Fruit fly (Drosophila melanogaster) whole organism, embryonic: ENCODE results near the gene HSPBAP1.

Source experiments
- Aef1 ChIP-seq: fragments of 200-800 bp; sonication (Bioruptor generic); IDR thresholded peaks from 3 replicates; pipeline ENCODE4 v1.3.6; 2022; ENCODE audit warnings: missing biosample characterization, missing genetic modification characterization
- CG1024 ChIP-seq: fragments of 200-800 bp; sonication (Bioruptor generic); IDR thresholded peaks from 2 replicates; pipeline ENCODE4 v1.3.6; 2022; ENCODE audit warnings: missing biosample characterization, missing genetic modification characterization
- CG11560 ChIP-seq: fragments of 200-800 bp; sonication (Bioruptor generic); IDR thresholded peaks from 3 replicates; pipeline ENCODE4 v1.3.6; 2022; ENCODE audit warnings: missing biosample characterization, missing genetic modification characterization
- CG12155 ChIP-seq: fragments of 200-800 bp; sonication (Bioruptor generic); optimal IDR thresholded peaks from 3 replicates; lab custom pipeline; 2016; ENCODE audit warnings: missing biosample characterization, missing genetic modification characterization
- CG15479 ChIP-seq: fragments of 200-800 bp; sonication (Bioruptor generic); optimal IDR thresholded peaks from 3 replicates; lab custom pipeline; 2019; ENCODE audit warnings: missing biosample characterization, mild to moderate bottlenecking, missing genetic modification characterization, moderate library complexity
- CG15696 ChIP-seq: fragments of 200-800 bp; sonication (Bioruptor generic); optimal IDR thresholded peaks from 2 replicates; lab custom pipeline; 2019; ENCODE audit warnings: missing biosample characterization, mild to moderate bottlenecking, missing genetic modification characterization, moderate library complexity
- CG16813 ChIP-seq: fragments of 200-800 bp; sonication (Bioruptor generic); IDR thresholded peaks from 3 replicates; pipeline ENCODE4 v1.3.6; 2022; ENCODE audit warnings: missing biosample characterization, missing genetic modification characterization; ENCODE audit not compliant: partially characterized antibody
- CG17361 ChIP-seq: fragments of 200-800 bp; sonication (Bioruptor generic); IDR thresholded peaks from 3 replicates; pipeline ENCODE4 v1.3.6; 2022; ENCODE audit warnings: missing biosample characterization, missing genetic modification characterization
- CG17612 ChIP-seq: fragments of 200-800 bp; sonication (Bioruptor generic); IDR thresholded peaks from 2 replicates; pipeline ENCODE4 v1.3.6; 2022; ENCODE audit warnings: missing biosample characterization, missing genetic modification characterization
- CG2712 ChIP-seq: fragments of 200-800 bp; optimal IDR thresholded peaks from 3 replicates; lab custom pipeline; 2019; ENCODE audit warnings: missing biosample characterization, mild to moderate bottlenecking, missing genetic modification characterization, moderate library complexity
- CG2889 ChIP-seq: fragments of 200-800 bp; sonication (Bioruptor generic); IDR thresholded peaks from 3 replicates; pipeline ENCODE4 v1.3.6; 2022; ENCODE audit warnings: missing biosample characterization, missing genetic modification characterization
- CG3163 ChIP-seq: fragments of 200-800 bp; sonication (Bioruptor generic); optimal IDR thresholded peaks from 3 replicates; lab custom pipeline; 2016; ENCODE audit warnings: missing biosample characterization, missing genetic modification characterization
- CG32772 ChIP-seq: fragments of 200-800 bp; sonication (Bioruptor generic); IDR thresholded peaks from 2 replicates; pipeline ENCODE4 v1.3.6; 2022; ENCODE audit warnings: missing biosample characterization, missing genetic modification characterization
- CG3407 ChIP-seq: fragments of 200-800 bp; sonication (Bioruptor generic); optimal IDR thresholded peaks from 2 replicates; lab custom pipeline; 2018; ENCODE audit warnings: missing biosample characterization, mild to moderate bottlenecking, missing genetic modification characterization
- CG4707 ChIP-seq: fragments of 200-800 bp; sonication (Bioruptor generic); optimal IDR thresholded peaks from 2 replicates; lab custom pipeline; 2018; ENCODE audit warnings: missing biosample characterization, mild to moderate bottlenecking, missing genetic modification characterization, moderate library complexity
- CG6683 ChIP-seq: fragments of 200-800 bp; sonication (Bioruptor generic); optimal IDR thresholded peaks from 2 replicates; lab custom pipeline; 2017; ENCODE audit warnings: missing biosample characterization, mild to moderate bottlenecking, missing genetic modification characterization, missing genetic modification reagents
- CG7372 ChIP-seq: fragments of 200-800 bp; sonication (Bioruptor generic); IDR thresholded peaks from 2 replicates; pipeline ENCODE4 v1.3.6; 2022; ENCODE audit warnings: missing biosample characterization, missing genetic modification characterization
- CG8290 ChIP-seq, 3 experiments: fragments of 200-800 bp; sonication (Bioruptor generic); optimal IDR thresholded peaks; 2 replicates each; lab custom pipeline; 2016 to 2019; ENCODE audit warnings: missing biosample characterization in 3 of 3, missing genetic modification characterization in 3 of 3, mild to moderate bottlenecking in 2 of 3, moderate library complexity in 1 of 3
- CG8359 ChIP-seq: fragments of 200-800 bp; sonication (Bioruptor generic); optimal IDR thresholded peaks from 2 replicates; lab custom pipeline; 2017; ENCODE audit warnings: missing biosample characterization, mild to moderate bottlenecking, missing genetic modification characterization, borderline replicate concordance
- CG8765 ChIP-seq: fragments of 200-800 bp; sonication (Bioruptor generic); IDR thresholded peaks from 2 replicates; pipeline ENCODE4 v1.3.6; 2022; ENCODE audit warnings: missing biosample characterization, missing genetic modification characterization
- CG8944 ChIP-seq: fragments of 200-800 bp; sonication (Bioruptor generic); optimal IDR thresholded peaks from 3 replicates; lab custom pipeline; 2016; ENCODE audit warnings: missing biosample characterization, missing genetic modification characterization
- Dad ChIP-seq: fragments of 200-800 bp; sonication (Bioruptor generic); optimal IDR thresholded peaks from 3 replicates; lab custom pipeline; 2016; ENCODE audit warnings: missing biosample characterization, missing genetic modification characterization
- Dll ChIP-seq: fragments of 200-800 bp; sonication (Bioruptor generic); IDR thresholded peaks from 4 replicates; pipeline ENCODE4 v1.3.6; 2022; ENCODE audit warnings: missing biosample characterization, missing genetic modification characterization; ENCODE audit not compliant: partially characterized antibody
- Fer1 ChIP-seq: fragments of 200-800 bp; sonication (Bioruptor generic); optimal IDR thresholded peaks from 2 replicates; lab custom pipeline; 2017; ENCODE audit warnings: missing biosample characterization, mild to moderate bottlenecking, missing genetic modification characterization
- GATAe ChIP-seq: fragments of 200-800 bp; sonication (Bioruptor generic); conservative IDR thresholded peaks from 2 replicates; pipeline ENCODE4 v1.3.6; 2022; ENCODE audit warnings: missing biosample characterization, missing genetic modification characterization
- Hey ChIP-seq: fragments of 200-800 bp; sonication (Bioruptor generic); optimal IDR thresholded peaks from 3 replicates; lab custom pipeline; 2018; ENCODE audit warnings: missing biosample characterization, mild to moderate bottlenecking, missing genetic modification characterization
- Hr78 ChIP-seq, 2 experiments: fragments of 200-800 bp in 1 of 2; fragments of >200 bp in 1 of 2; sonication (Bioruptor generic) in 1 of 2; optimal IDR thresholded peaks; 2 replicates each; lab custom pipeline; 2017 to 2019; ENCODE audit warnings: missing biosample characterization in 2 of 2, missing genetic modification characterization in 2 of 2, mild to moderate bottlenecking in 1 of 2, moderate library complexity in 1 of 2
- Nf-YA ChIP-seq: fragments of 200-800 bp; sonication (Bioruptor generic); IDR thresholded peaks from 2 replicates; pipeline ENCODE4 v1.3.6; 2022; ENCODE audit warnings: missing biosample characterization, missing genetic modification characterization
- Poxn ChIP-seq: fragments of 200-800 bp; sonication (Bioruptor generic); IDR thresholded peaks from 2 replicates; pipeline ENCODE4 v1.3.6; 2022; ENCODE audit warnings: missing biosample characterization, missing genetic modification characterization
- Sox100B ChIP-seq: fragments of 200-800 bp; sonication (Bioruptor generic); optimal IDR thresholded peaks from 3 replicates; lab custom pipeline; 2018; ENCODE audit warnings: missing biosample characterization, mild to moderate bottlenecking, missing genetic modification characterization
- Stat92E ChIP-seq, 3 experiments: fragments of >200 bp in 2 of 3; fragments of 200-800 bp in 1 of 3; sonication (Bioruptor generic) in 1 of 3; optimal IDR thresholded peaks; 2 replicates each; lab custom pipeline; 2017 to 2019; ENCODE audit warnings: missing biosample characterization in 3 of 3, missing genetic modification characterization in 3 of 3, mild to moderate bottlenecking in 1 of 3, moderate library complexity in 1 of 3
- Xbp1 ChIP-seq: fragments of 200-800 bp; sonication (Bioruptor generic); optimal IDR thresholded peaks from 3 replicates; lab custom pipeline; 2016; ENCODE audit warnings: missing biosample characterization, mild to moderate bottlenecking, missing genetic modification characterization
- YL-1 ChIP-seq: fragments of 200-800 bp; sonication (Bioruptor generic); optimal IDR thresholded peaks from 3 replicates; lab custom pipeline; 2017; ENCODE audit warnings: missing biosample characterization, mild to moderate bottlenecking, missing genetic modification characterization
- abd-A ChIP-seq: fragments of 200-800 bp; sonication (Bioruptor generic); optimal IDR thresholded peaks from 3 replicates; lab custom pipeline; 2019; ENCODE audit warnings: missing biosample characterization, mild to moderate bottlenecking, missing genetic modification characterization, moderate library complexity
- aop ChIP-seq: fragments of 200-800 bp; sonication (Bioruptor generic); IDR thresholded peaks from 2 replicates; pipeline ENCODE4 v1.3.6; 2022; ENCODE audit warnings: missing biosample characterization, missing genetic modification characterization
- bcd ChIP-seq: fragments of 200-800 bp; sonication (Bioruptor generic); optimal IDR thresholded peaks from 2 replicates; lab custom pipeline; 2017; ENCODE audit warnings: missing biosample characterization, mild to moderate bottlenecking, missing genetic modification characterization
- crc ChIP-seq: fragments of 200-800 bp; sonication (Bioruptor generic); optimal IDR thresholded peaks from 2 replicates; lab custom pipeline; 2016; ENCODE audit warnings: missing biosample characterization, missing genetic modification characterization
- da ChIP-seq: fragments of 200-800 bp; sonication (Bioruptor generic); optimal IDR thresholded peaks from 2 replicates; lab custom pipeline; 2016; ENCODE audit warnings: missing biosample characterization, missing genetic modification characterization
- disco-r ChIP-seq: fragments of 200-800 bp; sonication (Bioruptor generic); optimal IDR thresholded peaks from 2 replicates; lab custom pipeline; 2016; ENCODE audit warnings: missing biosample characterization, missing genetic modification characterization
- dm ChIP-seq: fragments of 200-800 bp; sonication (Bioruptor generic); optimal IDR thresholded peaks from 3 replicates; lab custom pipeline; 2016; ENCODE audit warnings: missing biosample characterization, missing genetic modification characterization
- dysf ChIP-seq: fragments of 200-800 bp; sonication (Bioruptor generic); IDR thresholded peaks from 3 replicates; pipeline ENCODE4 v1.3.6; 2022; ENCODE audit warnings: missing biosample characterization, missing genetic modification characterization
- exex ChIP-seq: fragments of 200-800 bp; sonication (Bioruptor generic); optimal IDR thresholded peaks from 4 replicates; lab custom pipeline; 2018; ENCODE audit warnings: missing biosample characterization, mild to moderate bottlenecking, missing genetic modification characterization, moderate library complexity
- ftz-f1 ChIP-seq: fragments of 200-800 bp; sonication (Bioruptor generic); optimal IDR thresholded peaks from 2 replicates; lab custom pipeline; 2016; ENCODE audit warnings: missing biosample characterization, missing genetic modification characterization
- h ChIP-seq: fragments of >200 bp; optimal IDR thresholded peaks from 2 replicates; lab custom pipeline; 2017
- kni ChIP-seq: fragments of 200-800 bp; sonication (Bioruptor generic); optimal IDR thresholded peaks from 3 replicates; lab custom pipeline; 2017; ENCODE audit warnings: mild to moderate bottlenecking, missing biosample characterization, missing genetic modification reagents, missing genetic modification characterization
- lmd ChIP-seq: fragments of 200-800 bp; sonication (Bioruptor generic); IDR thresholded peaks from 2 replicates; pipeline ENCODE4 v1.3.6; 2022; ENCODE audit warnings: missing biosample characterization, missing genetic modification characterization
- odd ChIP-seq: fragments of 200-800 bp; sonication (Bioruptor generic); optimal IDR thresholded peaks from 2 replicates; lab custom pipeline; 2017; ENCODE audit warnings: missing biosample characterization, mild to moderate bottlenecking, missing genetic modification characterization
- zen2 ChIP-seq: fragments of 200-800 bp; sonication (Bioruptor generic); IDR thresholded peaks from 3 replicates; pipeline ENCODE4 v1.3.6; 2022; ENCODE audit warnings: missing biosample characterization, missing genetic modification characterization; ENCODE audit not compliant: partially characterized antibody
- zfh1 ChIP-seq: fragments of 200-800 bp; sonication (Bioruptor generic); IDR thresholded peaks from 3 replicates; pipeline ENCODE4 v1.3.6; 2022; ENCODE audit warnings: missing biosample characterization, missing genetic modification characterization

HSPBAP1 gene

DNA sequence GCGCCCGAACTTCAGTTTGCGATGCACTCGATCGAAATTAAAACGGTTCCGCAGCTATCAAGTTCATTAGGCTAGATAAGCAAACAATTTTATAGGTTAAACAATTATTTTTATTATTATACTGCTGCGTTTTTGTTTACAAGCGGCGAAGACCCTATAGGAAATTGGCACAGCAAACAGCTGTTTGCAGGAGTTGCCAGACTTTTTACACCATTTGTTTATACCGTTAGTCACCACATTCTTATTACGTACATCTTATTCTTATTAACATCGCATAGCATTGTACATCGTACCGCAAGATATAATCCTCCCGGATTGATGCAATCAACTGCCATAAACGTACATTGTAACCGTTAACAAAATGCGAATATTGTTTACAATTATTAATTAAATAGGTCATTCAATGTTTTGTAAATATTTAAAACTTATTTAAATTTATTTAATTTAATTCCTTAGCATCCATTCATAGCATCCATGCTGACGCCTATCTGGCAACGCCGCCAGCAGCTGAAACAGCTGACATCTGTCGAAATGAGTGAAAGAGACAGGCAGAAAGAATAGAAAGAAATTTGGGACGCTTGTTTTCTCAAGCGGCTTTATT is 11.6 kb downstream of the HSPBAP1 start, which contains the start of the genes CROT and CG12877 (continued):
- TF ChIP-seq CG3407 (GFP tag; lab: Kevin White, UChicago) (peak; percentile 43), abd-A (tag; lab: Kevin White, UChicago) (no peak), zen2 (GFP tag; lab: Robert Waterston, UW) (no peak), Dad (peak; percentile 58), Hey (tag; lab: Kevin White, UChicago) (no peak), ftz-f1 (no peak), CG1024 (GFP tag; lab: Robert Waterston, UW) (peak; percentile 53; the same call in 1 of the 2 replicates), CG2712 (peak; percentile 85), Nf-YA (GFP tag; lab: Robert Waterston, UW) (0 out of 2 replicates have a peak, but pooled peaks have one; percentile 60), CG8290 (GFP tag; optimal IDR thresholded peaks at IDR 0.05; lab: Kevin White, UChicago) (no peak), CG8290 (tag; optimal IDR thresholded peaks at IDR 0.05; lab: Kevin White, UChicago) (peak; percentile 18 to 61), CG15479 (no peak), CG8944 (GFP tag; lab: Kevin White, UChicago) (peak; percentile 17), zfh1 (GFP tag; lab: Robert Waterston, UW) (peak; percentile 76), Poxn (GFP tag; lab: Robert Waterston, UW) (peak; percentile 68), Stat92E (GFP tag; optimal IDR thresholded peaks at IDR 0.05; lab: Kevin White, UChicago) (no peak), CG17612 (GFP tag; lab: Robert Waterston, UW) (no peak), bcd (GFP tag; lab: Kevin White, UChicago) (peak; percentile 81), kni (GFP tag; lab: Kevin White, UChicago) (peak; percentile 27), CG8765 (peak; percentile 48; the same call in 1 of the 2 replicates), CG15696 (tag; lab: Kevin White, UChicago) (peak; percentile 83), da (no peak), Dll (GFP tag; lab: Robert Waterston, UW) (peak; percentile 37; the same call in 2 of the 4 replicates), CG16813 (GFP tag; lab: Robert Waterston, UW) (peak; percentile 31; the same call in 1 of the 3 replicates), CG2889 (GFP tag; lab: Robert Waterston, UW) (peak; percentile 71), CG32772 (GFP tag; lab: Robert Waterston, UW) (peak; percentile 80), h (no peak), CG3163 (GFP tag; lab: Kevin White, UChicago) (no peak), crc (GFP tag; lab: Kevin White, UChicago) (no peak), GATAe (GFP tag; lab: Robert Waterston, UW) (no peak), dysf (peak; percentile 82), CG8359 (peak; percentile 40), exex (tag; lab: Kevin White, UChicago) (peak; percentile 79), odd (GFP tag; lab: Kevin White, UChicago) (peak; percentile 31), Fer1 (peak; percentile 62), CG17361 (GFP tag; lab: Robert Waterston, UW) (peak; percentile 92), lmd (GFP tag; lab: Robert Waterston, UW) (peak; percentile 85), Hr78 (GFP tag; optimal IDR thresholded peaks at IDR 0.05; lab: Kevin White, UChicago) (peak in 1 of 2 experiments; percentile 23), Xbp1 (GFP tag; lab: Kevin White, UChicago) (peak; percentile 86), Aef1 (GFP tag; lab: Robert Waterston, UW) (peak; percentile 72), CG7372 (GFP tag; lab: Robert Waterston, UW) (peak; percentile 62), dm (GFP tag; lab: Kevin White, UChicago) (peak; percentile 27), Sox100B (no peak), aop (GFP tag; lab: Robert Waterston, UW) (no peak), CG12155 (GFP tag; lab: Kevin White, UChicago) (peak; percentile 85), CG11560 (tag; lab: Robert Waterston, UW) (peak; percentile 33; the same call in 2 of the 3 replicates), CG4707 (GFP tag; lab: Kevin White, UChicago) (no peak), CG6683 (GFP tag; lab: Kevin White, UChicago) (no peak), YL-1 (GFP tag; lab: Kevin White, UChicago) (peak; percentile 75), disco-r (GFP tag; lab: Kevin White, UChicago) (no peak)
